Fruit fly (Drosophila melanogaster) whole organism, embryonic: ENCODE results near the gene CG7557.

Source experiments
- Awh ChIP-seq: fragments of 200-800 bp; sonication (Bioruptor generic); IDR thresholded peaks from 2 replicates; pipeline ENCODE4, ENCODE4 v1.3.6; 2022; ENCODE audit warnings: missing biosample characterization, missing genetic modification characterization
- BtbVII ChIP-seq: fragments of 200-800 bp; sonication (Bioruptor generic); optimal IDR thresholded peaks from 3 replicates; lab custom pipeline; 2017; ENCODE audit warnings: missing biosample characterization, mild to moderate bottlenecking, missing genetic modification characterization
- CG10366 ChIP-seq: fragments of 200-800 bp; sonication (Bioruptor generic); IDR thresholded peaks from 2 replicates; pipeline ENCODE4 v1.3.6; 2022; ENCODE audit warnings: missing biosample characterization, missing genetic modification characterization
- CG10431 ChIP-seq: fragments of 200-800 bp; sonication (Bioruptor generic); optimal IDR thresholded peaks from 3 replicates; lab custom pipeline; 2018; ENCODE audit warnings: missing biosample characterization, mild to moderate bottlenecking, missing genetic modification characterization
- CG10462 ChIP-seq: fragments of 200-800 bp; sonication (Bioruptor generic); optimal IDR thresholded peaks from 2 replicates; lab custom pipeline; 2016; ENCODE audit warnings: missing biosample characterization, missing genetic modification characterization
- CG11695 ChIP-seq: fragments of 200-800 bp; sonication (Bioruptor generic); IDR thresholded peaks from 3 replicates; pipeline ENCODE4 v1.3.6; 2022; ENCODE audit warnings: missing biosample characterization, missing genetic modification characterization
- CG12071 ChIP-seq: fragments of 200-800 bp; sonication (Bioruptor generic); optimal IDR thresholded peaks from 3 replicates; lab custom pipeline; 2018; ENCODE audit warnings: missing biosample characterization, mild to moderate bottlenecking, missing genetic modification characterization
- CG12104 ChIP-seq: fragments of 200-800 bp; sonication (Bioruptor generic); optimal IDR thresholded peaks from 3 replicates; lab custom pipeline; 2016; ENCODE audit warnings: missing biosample characterization, missing genetic modification characterization
- CG12659 ChIP-seq: fragments of 200-800 bp; sonication (Bioruptor generic); optimal IDR thresholded peaks from 3 replicates; lab custom pipeline; 2017; ENCODE audit warnings: mild to moderate bottlenecking, missing biosample characterization, missing genetic modification reagents, missing genetic modification characterization
- CG13624 ChIP-seq: fragments of 200-800 bp; sonication (Bioruptor generic); optimal IDR thresholded peaks from 2 replicates; lab custom pipeline; 2016; ENCODE audit warnings: missing biosample characterization, missing genetic modification characterization
- CG15073 ChIP-seq: fragments of 200-800 bp; sonication (Bioruptor generic); optimal IDR thresholded peaks from 2 replicates; lab custom pipeline; 2016; ENCODE audit warnings: missing biosample characterization, missing genetic modification characterization
- CG15269 ChIP-seq: fragments of 200-800 bp; sonication (Bioruptor generic); optimal IDR thresholded peaks from 2 replicates; lab custom pipeline; 2018; ENCODE audit warnings: missing biosample characterization, mild to moderate bottlenecking, missing genetic modification characterization, moderate library complexity
- CG15514 ChIP-seq: fragments of 200-800 bp; sonication (Bioruptor generic); optimal IDR thresholded peaks from 3 replicates; lab custom pipeline; 2017; ENCODE audit warnings: missing biosample characterization, missing genetic modification characterization, mild to moderate bottlenecking, moderate library complexity, missing genetic modification reagents
- CG15696 ChIP-seq: fragments of 200-800 bp; sonication (Bioruptor generic); optimal IDR thresholded peaks from 2 replicates; lab custom pipeline; 2019; ENCODE audit warnings: missing biosample characterization, mild to moderate bottlenecking, missing genetic modification characterization, moderate library complexity
- CG16815 ChIP-seq: fragments of 200-800 bp; sonication (Bioruptor generic); optimal IDR thresholded peaks from 3 replicates; lab custom pipeline; 2017; ENCODE audit warnings: missing biosample characterization, mild to moderate bottlenecking, missing genetic modification characterization
- CG17568 ChIP-seq: fragments of 200-800 bp; sonication (Bioruptor generic); optimal IDR thresholded peaks from 2 replicates; lab custom pipeline; 2018; ENCODE audit warnings: missing biosample characterization, mild to moderate bottlenecking, missing genetic modification characterization, moderate library complexity
- CG18262 ChIP-seq: fragments of 200-800 bp; optimal IDR thresholded peaks from 3 replicates; lab custom pipeline; 2019; ENCODE audit warnings: missing biosample characterization, mild to moderate bottlenecking, missing genetic modification characterization, moderate library complexity
- CG18599 ChIP-seq: fragments of 200-800 bp; sonication (Bioruptor generic); optimal IDR thresholded peaks from 3 replicates; lab custom pipeline; 2017; ENCODE audit warnings: missing biosample characterization, missing genetic modification characterization, mild to moderate bottlenecking, moderate library complexity, missing genetic modification reagents
- CG3281 ChIP-seq: fragments of 200-800 bp; sonication (Bioruptor generic); optimal IDR thresholded peaks from 3 replicates; lab custom pipeline; 2017; ENCODE audit warnings: missing biosample characterization, mild to moderate bottlenecking, missing genetic modification characterization
- CG7556 ChIP-seq: fragments of 200-800 bp; sonication (Bioruptor generic); optimal IDR thresholded peaks from 2 replicates; lab custom pipeline; 2017; ENCODE audit warnings: missing biosample characterization, mild to moderate bottlenecking, missing genetic modification characterization
- CG9215 ChIP-seq: fragments of 200-800 bp; sonication (Bioruptor generic); IDR thresholded peaks from 2 replicates; pipeline ENCODE4 v1.3.6; 2022; ENCODE audit warnings: missing biosample characterization, missing genetic modification characterization
- CoRest ChIP-seq: fragments of 200-800 bp; sonication (Bioruptor generic); optimal IDR thresholded peaks from 3 replicates; lab custom pipeline; 2018; ENCODE audit warnings: missing biosample characterization, mild to moderate bottlenecking, missing genetic modification characterization, moderate library complexity
- E2f2 ChIP-seq: fragments of 200-800 bp; sonication (Bioruptor generic); IDR thresholded peaks from 2 replicates; pipeline ENCODE4 v1.3.6; 2022; ENCODE audit warnings: missing biosample characterization, missing genetic modification characterization
- ERR ChIP-seq: fragments of 200-800 bp; sonication (Bioruptor generic); optimal IDR thresholded peaks from 2 replicates; lab custom pipeline; 2016; ENCODE audit warnings: missing biosample characterization, missing genetic modification characterization
- Hand ChIP-seq: fragments of 200-800 bp; sonication (Bioruptor generic); optimal IDR thresholded peaks from 2 replicates; lab custom pipeline; 2017; ENCODE audit warnings: mild to moderate bottlenecking, missing biosample characterization, missing genetic modification reagents, missing genetic modification characterization
- btn ChIP-seq: fragments of 200-800 bp; sonication (Bioruptor generic); optimal IDR thresholded peaks from 2 replicates; lab custom pipeline; 2016; ENCODE audit warnings: missing biosample characterization, missing genetic modification characterization
- chif ChIP-seq, 2 experiments: fragments of 200-800 bp; sonication (Bioruptor generic); optimal IDR thresholded peaks; 3 replicates each; lab custom pipeline; 2016; ENCODE audit warnings: missing biosample characterization in 2 of 2, missing genetic modification characterization in 2 of 2
- dan ChIP-seq: fragments of 200-800 bp; sonication (Bioruptor generic); IDR thresholded peaks from 2 replicates; pipeline ENCODE4 v1.3.6; 2022; ENCODE audit warnings: missing biosample characterization, missing genetic modification characterization
- esg ChIP-seq: fragments of 200-800 bp; sonication (Bioruptor generic); conservative IDR thresholded peaks from 2 replicates; pipeline ENCODE4 v1.3.6; 2022; ENCODE audit warnings: missing biosample characterization, missing genetic modification characterization
- exex ChIP-seq: fragments of 200-800 bp; sonication (Bioruptor generic); optimal IDR thresholded peaks from 4 replicates; lab custom pipeline; 2018; ENCODE audit warnings: missing biosample characterization, mild to moderate bottlenecking, missing genetic modification characterization, moderate library complexity
- fd102C ChIP-seq: fragments of 200-800 bp; sonication (Bioruptor generic); optimal IDR thresholded peaks from 2 replicates; lab custom pipeline; 2018; ENCODE audit warnings: missing biosample characterization, mild to moderate bottlenecking, missing genetic modification characterization, moderate library complexity
- gsb ChIP-seq: fragments of 200-800 bp; sonication (Bioruptor generic); IDR thresholded peaks from 2 replicates; pipeline ENCODE4 v1.3.6; 2022; ENCODE audit warnings: missing biosample characterization, missing genetic modification characterization
- inv ChIP-seq: fragments of 200-800 bp; sonication (Bioruptor generic); IDR thresholded peaks from 2 replicates; pipeline ENCODE4 v1.3.6; 2022; ENCODE audit warnings: missing biosample characterization, missing genetic modification characterization; ENCODE audit not compliant: partially characterized antibody
- jing ChIP-seq: fragments of 200-800 bp; sonication (Bioruptor generic); optimal IDR thresholded peaks from 2 replicates; lab custom pipeline; 2018; ENCODE audit warnings: missing biosample characterization, mild to moderate bottlenecking, missing genetic modification characterization
- kni ChIP-seq: fragments of 200-800 bp; sonication (Bioruptor generic); optimal IDR thresholded peaks from 3 replicates; lab custom pipeline; 2017; ENCODE audit warnings: mild to moderate bottlenecking, missing biosample characterization, missing genetic modification reagents, missing genetic modification characterization
- lab ChIP-seq: fragments of 200-800 bp; sonication (Bioruptor generic); optimal IDR thresholded peaks from 3 replicates; lab custom pipeline; 2017; ENCODE audit warnings: missing biosample characterization, missing genetic modification characterization, mild to moderate bottlenecking, moderate library complexity, missing genetic modification reagents
- lbe ChIP-seq: fragments of 200-800 bp; sonication (Bioruptor generic); optimal IDR thresholded peaks from 2 replicates; lab custom pipeline; 2016; ENCODE audit warnings: missing biosample characterization, mild to moderate bottlenecking, missing genetic modification characterization
- lmd ChIP-seq: fragments of 200-800 bp; sonication (Bioruptor generic); IDR thresholded peaks from 2 replicates; pipeline ENCODE4 v1.3.6; 2022; ENCODE audit warnings: missing biosample characterization, missing genetic modification characterization
- pzg ChIP-seq: fragments of 200-800 bp; sonication (Bioruptor generic); optimal IDR thresholded peaks from 3 replicates; lab custom pipeline; 2018; ENCODE audit warnings: missing biosample characterization, mild to moderate bottlenecking, missing genetic modification characterization, moderate library complexity
- run ChIP-seq: fragments of 200-800 bp; sonication (Bioruptor generic); optimal IDR thresholded peaks from 3 replicates; lab custom pipeline; 2018; ENCODE audit warnings: missing biosample characterization, mild to moderate bottlenecking, missing genetic modification characterization
- scrt ChIP-seq: fragments of 200-800 bp; sonication (Bioruptor generic); optimal IDR thresholded peaks from 2 replicates; lab custom pipeline; 2018; ENCODE audit warnings: missing biosample characterization, mild to moderate bottlenecking, missing genetic modification characterization, moderate library complexity
- shn ChIP-seq: fragments of 200-800 bp; sonication (Bioruptor generic); optimal IDR thresholded peaks from 3 replicates; lab custom pipeline; 2016; ENCODE audit warnings: missing biosample characterization, missing genetic modification characterization
- sim ChIP-seq: fragments of 200-800 bp; sonication (Bioruptor generic); IDR thresholded peaks from 2 replicates; pipeline ENCODE4 v1.3.6; 2022; ENCODE audit warnings: missing biosample characterization, missing genetic modification characterization
- sima ChIP-seq: fragments of 200-800 bp; sonication (Bioruptor generic); optimal IDR thresholded peaks from 2 replicates; lab custom pipeline; 2016; ENCODE audit warnings: missing biosample characterization, missing genetic modification characterization
- so ChIP-seq: fragments of 200-800 bp; sonication (Bioruptor generic); IDR thresholded peaks from 3 replicates; pipeline ENCODE4 v1.3.6; 2022; ENCODE audit warnings: missing biosample characterization, missing genetic modification characterization
- ssp ChIP-seq: fragments of 200-800 bp; sonication (Bioruptor generic); IDR thresholded peaks from 2 replicates; pipeline ENCODE4 v1.3.6; 2022; ENCODE audit warnings: missing biosample characterization, missing genetic modification characterization
- trem ChIP-seq: fragments of 200-800 bp; optimal IDR thresholded peaks from 3 replicates; lab custom pipeline; 2019; ENCODE audit warnings: missing biosample characterization, mild to moderate bottlenecking, missing genetic modification characterization, moderate library complexity
- unc-4 ChIP-seq: fragments of 200-800 bp; sonication (Bioruptor generic); IDR thresholded peaks from 2 replicates; pipeline ENCODE4 v1.3.6; 2022; ENCODE audit warnings: missing biosample characterization, missing genetic modification characterization; ENCODE audit not compliant: partially characterized antibody
- wek ChIP-seq: fragments of 200-800 bp; sonication (Bioruptor generic); optimal IDR thresholded peaks from 3 replicates; lab custom pipeline; 2018; ENCODE audit warnings: missing biosample characterization, mild to moderate bottlenecking, missing genetic modification characterization, moderate library complexity

CG7557 gene

dm6 chr3L:11493090-11493807 lies 48.3 kb downstream of the CG7557 start (continued):
- no peak for TF ChIP-seq ssp (GFP tag; lab: Robert Waterston, UW)
- no peak for TF ChIP-seq CG12659 (GFP tag; lab: Kevin White, UChicago)
- TF ChIP-seq CG13624 (GFP tag; lab: Kevin White, UChicago), result no peak
- no peak for TF ChIP-seq ERR (GFP tag; lab: Kevin White, UChicago)
- TF ChIP-seq btn (GFP tag; lab: Kevin White, UChicago), result no peak
- no peak; the same call in 2 of the 3 replicates for TF ChIP-seq so (GFP tag; lab: Robert Waterston, UW)
- no peak for TF ChIP-seq esg
- peak; percentile 51 for TF ChIP-seq CG10431 (GFP tag; lab: Kevin White, UChicago)
- peak; percentile 46 for TF ChIP-seq BtbVII (GFP tag; lab: Kevin White, UChicago)
- no peak for TF ChIP-seq trem
- no peak for TF ChIP-seq fd102C (GFP tag; lab: Kevin White, UChicago)
- peak; percentile 45 for TF ChIP-seq lab
- no peak for TF ChIP-seq CG3281 (GFP tag; lab: Kevin White, UChicago)
- TF ChIP-seq CoRest (tag; lab: Kevin White, UChicago), result no peak
- no peak for TF ChIP-seq CG11695 (GFP tag; lab: Robert Waterston, UW)
- no peak for TF ChIP-seq CG12104 (GFP tag; lab: Kevin White, UChicago)
- 0 out of 2 replicates have a peak, but pooled peaks have one; percentile 5 for TF ChIP-seq sim (GFP tag; lab: Robert Waterston, UW)
- no peak for TF ChIP-seq gsb (GFP tag; lab: Robert Waterston, UW)
- TF ChIP-seq scrt (GFP tag; lab: Kevin White, UChicago), result peak; percentile 40
- no peak; the same call in 1 of the 2 replicates for TF ChIP-seq Awh
- no peak for TF ChIP-seq unc-4 (GFP tag; lab: Robert Waterston, UW)
- peak; percentile 24 for TF ChIP-seq CG15269
- no peak for TF ChIP-seq CG10462 (GFP tag; lab: Kevin White, UChicago)
- no peak for TF ChIP-seq CG12071 (GFP tag; lab: Kevin White, UChicago)
- TF ChIP-seq Hand (GFP tag; lab: Kevin White, UChicago), result peak; percentile 45
- TF ChIP-seq CG15514, result peak; percentile 25
- no peak for TF ChIP-seq CG15073
- TF ChIP-seq CG18599 (GFP tag; lab: Kevin White, UChicago), result peak; percentile 58
- no peak for TF ChIP-seq jing (GFP tag; lab: Kevin White, UChicago)
- no peak for TF ChIP-seq CG16815 (GFP tag; lab: Kevin White, UChicago)
- TF ChIP-seq sima, result no peak
- no peak for TF ChIP-seq inv
- no peak for TF ChIP-seq CG7556
- no peak for TF ChIP-seq lmd
- TF ChIP-seq wek, result peak; percentile 67
- no peak for TF ChIP-seq shn (GFP tag; lab: Kevin White, UChicago)
- no peak for TF ChIP-seq dan (GFP tag; lab: Robert Waterston, UW)
- no peak for TF ChIP-seq CG15696 (tag; lab: Kevin White, UChicago)
- TF ChIP-seq chif (GFP tag; optimal IDR thresholded peaks at IDR 0.05; lab: Kevin White, UChicago), result no peak
- TF ChIP-seq CG9215 (GFP tag; lab: Robert Waterston, UW), result no peak
- no peak for TF ChIP-seq E2f2 (GFP tag; lab: Robert Waterston, UW)
- TF ChIP-seq pzg (GFP tag; lab: Kevin White, UChicago), result peak; percentile 1
- no peak for TF ChIP-seq run (tag; lab: Kevin White, UChicago)
- TF ChIP-seq CG17568 (GFP tag; lab: Kevin White, UChicago), result no peak
- TF ChIP-seq lbe (GFP tag; lab: Kevin White, UChicago), result no peak
- TF ChIP-seq exex (tag; lab: Kevin White, UChicago), result no peak
- no peak for TF ChIP-seq CG18262
- peak; percentile 79 for TF ChIP-seq kni (GFP tag; lab: Kevin White, UChicago)
- no peak for TF ChIP-seq CG10366
